Fruit fly (Drosophila melanogaster): Measurements from ENCODE around the gene Six4.

Six4 gene

DNA sequence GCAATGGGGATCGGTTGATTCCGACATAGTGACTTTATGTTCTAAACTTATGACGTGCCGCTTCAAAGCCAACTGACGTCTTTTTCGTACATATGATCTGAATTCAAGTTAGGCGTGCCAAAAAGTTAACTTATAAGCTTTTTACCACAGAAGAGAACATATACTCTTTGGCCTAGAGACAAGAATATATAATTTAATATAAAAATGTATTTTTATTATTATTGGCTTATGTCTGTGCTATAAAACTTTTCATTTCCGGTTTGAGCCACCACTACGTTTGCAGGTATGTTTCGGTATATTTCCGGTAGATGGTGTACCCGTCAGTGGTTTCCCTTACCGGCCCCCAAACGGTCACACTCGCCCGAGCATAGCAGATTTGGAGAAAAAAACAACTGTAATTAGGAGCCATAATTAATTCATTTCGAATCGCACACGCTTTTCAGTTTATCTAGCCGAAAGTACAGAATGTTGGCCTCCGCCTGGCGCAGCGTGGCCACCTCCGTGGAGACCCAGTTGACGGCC is 5.8 kb upstream of the Six4 start, which contains the start of the genes CG3698 and tzn (continued):
- TF ChIP-seq gsb (GFP tag; IDR thresholded peaks at IDR 0.05) (peak; percentile 86), CG30020 (tag; optimal IDR thresholded peaks at IDR 0.05) (peak; percentile 66), Hr51 (GFP tag; optimal IDR thresholded peaks at IDR 0.05) (peak in 1 of 2 experiments; percentile 86), Asciz (GFP tag; optimal IDR thresholded peaks at IDR 0.05) (peak; percentile 94), HLH4C (GFP tag; IDR thresholded peaks at IDR 0.05; ENCODE audit: partially characterized antibody) (no peak), sna (GFP tag; IDR thresholded peaks at IDR 0.05; ENCODE audit: partially characterized antibody) (no peak), Fer1 (GFP tag; optimal IDR thresholded peaks at IDR 0.05) (peak; percentile 96), lmd (GFP tag; IDR thresholded peaks at IDR 0.05) (peak; percentile 87), grn (GFP tag; optimal IDR thresholded peaks at IDR 0.05) (peak; percentile 67), Gug (GFP tag; IDR thresholded peaks at IDR 0.05) (peak; percentile 69; the same call in 3 of the 4 replicates), CG10462 (GFP tag; optimal IDR thresholded peaks at IDR 0.05) (peak; percentile 82), fd102C (GFP tag; optimal IDR thresholded peaks at IDR 0.05) (peak; percentile 95), Neu2 (GFP tag; optimal IDR thresholded peaks at IDR 0.05; ENCODE audit: borderline replicate concordance) (no peak), sob (GFP tag; IDR thresholded peaks at IDR 0.05) (peak; percentile 97), amos (GFP tag; IDR thresholded peaks at IDR 0.05; ENCODE audit: partially characterized antibody) (no peak), gro (GFP tag; optimal IDR thresholded peaks at IDR 0.05) (peak; percentile 82), crp (GFP tag; optimal IDR thresholded peaks at IDR 0.05) (peak in 1 of 2 experiments; percentile 66), Optix (GFP tag; IDR thresholded peaks at IDR 0.05) (peak; percentile 90), disco-r (GFP tag; optimal IDR thresholded peaks at IDR 0.05) (peak; percentile 80), CG6254 (GFP tag; optimal IDR thresholded peaks at IDR 0.05) (no peak), Side (GFP tag; optimal IDR thresholded peaks at IDR 0.05) (peak; percentile 86), Scr (GFP tag; IDR thresholded peaks at IDR 0.05; ENCODE audit: partially characterized antibody) (no peak), CG10959 (GFP tag; IDR thresholded peaks at IDR 0.05) (peak; percentile 88), fu2 (GFP tag; optimal IDR thresholded peaks at IDR 0.05) (peak; percentile 70), onecut (GFP tag; IDR thresholded peaks at IDR 0.05) (peak; percentile 91), CG17912 (GFP tag; optimal IDR thresholded peaks at IDR 0.05) (peak; percentile 98), CG8388 (GFP tag; optimal IDR thresholded peaks at IDR 0.05) (peak; percentile 89), so (GFP tag; IDR thresholded peaks at IDR 0.05) (peak; percentile 89; the same call in 2 of the 3 replicates), Oli (tag; optimal IDR thresholded peaks at IDR 0.05) (peak; percentile 86), ind (GFP tag; optimal IDR thresholded peaks at IDR 0.05) (peak; percentile 86), CG11247 (GFP tag; IDR thresholded peaks at IDR 0.05) (peak; percentile 91), CG14667 (GFP tag; IDR thresholded peaks at IDR 0.05) (peak; percentile 88), CG32767 (GFP tag; IDR thresholded peaks at IDR 0.05) (peak; percentile 75), CG11093 (GFP tag; IDR thresholded peaks at IDR 0.05) (no peak; the same call in 2 of the 3 replicates), CG12236 (GFP tag; optimal IDR thresholded peaks at IDR 0.05) (peak; percentile 79), CG15514 (GFP tag; optimal IDR thresholded peaks at IDR 0.05) (peak; percentile 94), kah (GFP tag; optimal IDR thresholded peaks at IDR 0.05) (peak; percentile 74), CG4707 (GFP tag; optimal IDR thresholded peaks at IDR 0.05) (peak; percentile 88), CG10654 (GFP tag; optimal IDR thresholded peaks at IDR 0.05) (peak; percentile 95), fru (optimal IDR thresholded peaks at IDR 0.05) (no peak), CG11723 (GFP tag; optimal IDR thresholded peaks at IDR 0.05) (peak; percentile 90), tap (tag; optimal IDR thresholded peaks at IDR 0.05) (no peak), PHDP (tag; optimal IDR thresholded peaks at IDR 0.05) (peak; percentile 91), CG18476 (GFP tag; optimal IDR thresholded peaks at IDR 0.05) (peak; percentile 67), CG8944 (GFP tag; optimal IDR thresholded peaks at IDR 0.05) (peak; percentile 70), CG7357 (GFP tag; IDR thresholded peaks at IDR 0.05) (peak; percentile 78; the same call in 2 of the 3 replicates), CG7372 (GFP tag; IDR thresholded peaks at IDR 0.05) (peak; percentile 94), CG17328 (GFP tag; IDR thresholded peaks at IDR 0.05) (peak; percentile 95), B-H1 (GFP tag; IDR thresholded peaks at IDR 0.05) (peak; percentile 87), gt (GFP tag; IDR thresholded peaks at IDR 0.05) (peak; percentile 89)

Measured in whole organism, embryonic.